Fruit fly (Drosophila melanogaster) whole organism, embryonic: ENCODE measurements around the gene CG34125.

Source experiments
- Bgb ChIP-seq: fragments of 200-800 bp; sonication (Bioruptor generic); IDR thresholded peaks from 2 replicates; pipeline ENCODE4 v1.3.6; 2022; ENCODE audit warnings: missing biosample characterization, missing genetic modification characterization; ENCODE audit not compliant: partially characterized antibody
- CG11723 ChIP-seq: fragments of 200-800 bp; sonication (Bioruptor generic); optimal IDR thresholded peaks from 2 replicates; lab custom pipeline; 2017; ENCODE audit warnings: missing biosample characterization, mild to moderate bottlenecking, missing genetic modification characterization
- CG14014 ChIP-seq: fragments of 200-800 bp; sonication (Bioruptor generic); IDR thresholded peaks from 2 replicates; pipeline ENCODE4 v1.3.6; 2022; ENCODE audit warnings: missing biosample characterization, missing genetic modification characterization
- CG1602 ChIP-seq: fragments of 200-800 bp; sonication (Bioruptor generic); optimal IDR thresholded peaks from 3 replicates; lab custom pipeline; 2016; ENCODE audit warnings: missing biosample characterization, missing genetic modification characterization
- CG17385 ChIP-seq: fragments of 200-800 bp; sonication (Bioruptor generic); optimal IDR thresholded peaks from 3 replicates; lab custom pipeline; 2018; ENCODE audit warnings: missing biosample characterization, mild to moderate bottlenecking, missing genetic modification characterization
- CG17612 ChIP-seq: fragments of 200-800 bp; sonication (Bioruptor generic); IDR thresholded peaks from 2 replicates; pipeline ENCODE4 v1.3.6; 2022; ENCODE audit warnings: missing biosample characterization, missing genetic modification characterization
- CG30431 ChIP-seq: fragments of 200-800 bp; sonication (Bioruptor generic); optimal IDR thresholded peaks from 2 replicates; lab custom pipeline; 2017; ENCODE audit warnings: missing biosample characterization, missing genetic modification characterization
- CG3163 ChIP-seq: fragments of 200-800 bp; sonication (Bioruptor generic); optimal IDR thresholded peaks from 3 replicates; lab custom pipeline; 2016; ENCODE audit warnings: missing biosample characterization, missing genetic modification characterization
- CG3407 ChIP-seq: fragments of 200-800 bp; sonication (Bioruptor generic); optimal IDR thresholded peaks from 2 replicates; lab custom pipeline; 2018; ENCODE audit warnings: missing biosample characterization, mild to moderate bottlenecking, missing genetic modification characterization
- CG3838 ChIP-seq: fragments of 200-800 bp; sonication (Bioruptor generic); optimal IDR thresholded peaks from 3 replicates; lab custom pipeline; 2016; ENCODE audit warnings: missing biosample characterization, missing genetic modification characterization
- CG42726 ChIP-seq: fragments of 200-800 bp; sonication (Bioruptor generic); IDR thresholded peaks from 2 replicates; pipeline ENCODE4 v1.3.6; 2022; ENCODE audit warnings: missing biosample characterization, missing genetic modification characterization; ENCODE audit not compliant: partially characterized antibody
- CG4854 ChIP-seq: fragments of 200-800 bp; sonication (Bioruptor generic); optimal IDR thresholded peaks from 2 replicates; lab custom pipeline; 2016; ENCODE audit warnings: missing biosample characterization, missing genetic modification characterization, inconsistent platforms
- CG6272 ChIP-seq: fragments of 200-800 bp; sonication (Bioruptor generic); IDR thresholded peaks from 2 replicates; pipeline ENCODE4 v1.3.6; 2022; ENCODE audit warnings: missing biosample characterization, missing genetic modification characterization
- CG6689 ChIP-seq: fragments of 200-800 bp; sonication (Bioruptor generic); IDR thresholded peaks from 2 replicates; pipeline ENCODE4 v1.3.6; 2022; ENCODE audit warnings: missing biosample characterization, missing genetic modification characterization
- CG7745 ChIP-seq: fragments of 200-800 bp; sonication (Bioruptor generic); optimal IDR thresholded peaks from 2 replicates; lab custom pipeline; 2018; ENCODE audit warnings: missing biosample characterization, mild to moderate bottlenecking, missing genetic modification characterization, moderate library complexity
- CoRest ChIP-seq: fragments of 200-800 bp; sonication (Bioruptor generic); optimal IDR thresholded peaks from 3 replicates; lab custom pipeline; 2018; ENCODE audit warnings: missing biosample characterization, mild to moderate bottlenecking, missing genetic modification characterization, moderate library complexity
- CrebB ChIP-seq: fragments of 200-800 bp; sonication (Bioruptor generic); optimal IDR thresholded peaks from 3 replicates; lab custom pipeline; 2018; ENCODE audit warnings: missing biosample characterization, mild to moderate bottlenecking, missing genetic modification characterization
- D19B ChIP-seq: fragments of 200-800 bp; sonication (Bioruptor generic); optimal IDR thresholded peaks from 2 replicates; lab custom pipeline; 2017; ENCODE audit warnings: missing biosample characterization, mild to moderate bottlenecking, missing genetic modification characterization
- Dbx ChIP-seq: fragments of 200-800 bp; sonication (Bioruptor generic); IDR thresholded peaks from 3 replicates; pipeline ENCODE4 v1.3.6; 2022; ENCODE audit warnings: missing biosample characterization, missing genetic modification characterization
- E2f1 ChIP-seq: fragments of 200-800 bp; sonication (Bioruptor generic); IDR thresholded peaks from 2 replicates; pipeline ENCODE4 v1.3.6; 2022; ENCODE audit warnings: missing biosample characterization, missing genetic modification characterization
- E2f2 ChIP-seq: fragments of 200-800 bp; sonication (Bioruptor generic); IDR thresholded peaks from 2 replicates; pipeline ENCODE4 v1.3.6; 2022; ENCODE audit warnings: missing biosample characterization, missing genetic modification characterization
- Fer2 ChIP-seq: fragments of 200-800 bp; sonication (Bioruptor generic); optimal IDR thresholded peaks from 2 replicates; lab custom pipeline; 2018; ENCODE audit warnings: missing biosample characterization, mild to moderate bottlenecking, missing genetic modification characterization, moderate library complexity
- Gug ChIP-seq: fragments of 200-800 bp; sonication (Bioruptor generic); IDR thresholded peaks from 4 replicates; pipeline ENCODE4 v1.3.6; 2022; ENCODE audit warnings: missing biosample characterization, missing genetic modification characterization
- Hand ChIP-seq: fragments of 200-800 bp; sonication (Bioruptor generic); optimal IDR thresholded peaks from 2 replicates; lab custom pipeline; 2017; ENCODE audit warnings: mild to moderate bottlenecking, missing biosample characterization, missing genetic modification reagents, missing genetic modification characterization
- Hsf ChIP-seq: fragments of 200-800 bp; sonication (Bioruptor generic); optimal IDR thresholded peaks from 3 replicates; lab custom pipeline; 2016; ENCODE audit warnings: missing biosample characterization, missing genetic modification characterization
- NFAT ChIP-seq: fragments of 200-800 bp; sonication (Bioruptor generic); IDR thresholded peaks from 2 replicates; pipeline ENCODE4 v1.3.6; 2022; ENCODE audit warnings: missing biosample characterization, missing genetic modification characterization
- Nf-YC ChIP-seq: fragments of 200-800 bp; optimal IDR thresholded peaks from 3 replicates; lab custom pipeline; 2019; ENCODE audit warnings: missing biosample characterization, mild to moderate bottlenecking, missing genetic modification characterization, moderate library complexity
- Ptx1 ChIP-seq: fragments of 200-800 bp; sonication (Bioruptor generic); IDR thresholded peaks from 2 replicates; pipeline ENCODE4 v1.3.6; 2022; ENCODE audit warnings: missing biosample characterization, missing genetic modification characterization
- Ravus ChIP-seq: fragments of 200-800 bp; sonication (Bioruptor generic); IDR thresholded peaks from 2 replicates; pipeline ENCODE4 v1.3.6; 2022; ENCODE audit warnings: missing biosample characterization, missing genetic modification characterization
- Vsx1 ChIP-seq: fragments of 200-800 bp; sonication (Bioruptor generic); optimal IDR thresholded peaks from 2 replicates; lab custom pipeline; 2017; ENCODE audit warnings: missing biosample characterization, mild to moderate bottlenecking, missing genetic modification characterization, missing genetic modification reagents
- Xrp1 ChIP-seq: fragments of 200-800 bp; sonication (Bioruptor generic); IDR thresholded peaks from 2 replicates; pipeline ENCODE4 v1.3.6; 2022; ENCODE audit warnings: missing biosample characterization, missing genetic modification characterization
- cad ChIP-seq: fragments of >200 bp; optimal IDR thresholded peaks from 2 replicates; lab custom pipeline; 2017; ENCODE audit warnings: missing biosample characterization, missing genetic modification characterization
- cas ChIP-seq: fragments of 200-800 bp; sonication (Bioruptor generic); IDR thresholded peaks from 2 replicates; pipeline ENCODE4 v1.3.6; 2022; ENCODE audit warnings: missing biosample characterization, missing genetic modification characterization
- chinmo ChIP-seq: fragments of 200-800 bp; sonication (Bioruptor generic); IDR thresholded peaks from 4 replicates; pipeline ENCODE4 v1.3.6; 2022; ENCODE audit warnings: missing biosample characterization, missing genetic modification characterization; ENCODE audit not compliant: partially characterized antibody
- dati ChIP-seq: fragments of 200-800 bp; sonication (Bioruptor generic); IDR thresholded peaks from 2 replicates; pipeline ENCODE4 v1.3.6; 2022; ENCODE audit warnings: missing biosample characterization, missing genetic modification characterization
- dimm ChIP-seq: fragments of 200-800 bp; sonication (Bioruptor generic); IDR thresholded peaks from 2 replicates; pipeline ENCODE4 v1.3.6; 2022; ENCODE audit warnings: missing biosample characterization, missing genetic modification characterization
- emc ChIP-seq: fragments of 200-800 bp; sonication (Bioruptor generic); optimal IDR thresholded peaks from 2 replicates; lab custom pipeline; 2016; ENCODE audit warnings: missing biosample characterization, missing genetic modification characterization
- gro ChIP-seq: fragments of 200-800 bp; sonication (Bioruptor generic); optimal IDR thresholded peaks from 2 replicates; lab custom pipeline; 2016; ENCODE audit warnings: missing biosample characterization, missing genetic modification characterization
- gsb-n ChIP-seq: fragments of 200-800 bp; sonication (Bioruptor generic); optimal IDR thresholded peaks from 3 replicates; lab custom pipeline; 2018; ENCODE audit warnings: missing biosample characterization, mild to moderate bottlenecking, missing genetic modification characterization
- hb ChIP-seq: fragments of 200-800 bp; sonication (Bioruptor generic); IDR thresholded peaks from 3 replicates; pipeline ENCODE4 v1.3.6; 2022; ENCODE audit warnings: missing biosample characterization, missing genetic modification characterization; ENCODE audit not compliant: partially characterized antibody
- her ChIP-seq: fragments of 200-800 bp; sonication (Bioruptor generic); optimal IDR thresholded peaks from 2 replicates; lab custom pipeline; 2016; ENCODE audit warnings: missing biosample characterization, missing genetic modification characterization
- lbe ChIP-seq: fragments of 200-800 bp; sonication (Bioruptor generic); optimal IDR thresholded peaks from 2 replicates; lab custom pipeline; 2016; ENCODE audit warnings: missing biosample characterization, mild to moderate bottlenecking, missing genetic modification characterization
- lilli ChIP-seq: fragments of 200-800 bp; sonication (Bioruptor generic); optimal IDR thresholded peaks from 3 replicates; lab custom pipeline; 2016; ENCODE audit warnings: missing biosample characterization, missing genetic modification characterization
- lmd ChIP-seq: fragments of 200-800 bp; sonication (Bioruptor generic); IDR thresholded peaks from 2 replicates; pipeline ENCODE4 v1.3.6; 2022; ENCODE audit warnings: missing biosample characterization, missing genetic modification characterization
- pho ChIP-seq: fragments of 200-800 bp; sonication (Bioruptor generic); optimal IDR thresholded peaks from 2 replicates; lab custom pipeline; 2016; ENCODE audit warnings: missing biosample characterization, missing genetic modification characterization
- phol ChIP-seq: fragments of 200-800 bp; sonication (Bioruptor generic); optimal IDR thresholded peaks from 3 replicates; lab custom pipeline; 2018; ENCODE audit warnings: missing biosample characterization, mild to moderate bottlenecking, missing genetic modification characterization, moderate library complexity
- ranshi ChIP-seq: fragments of 200-800 bp; sonication (Bioruptor generic); IDR thresholded peaks from 2 replicates; pipeline ENCODE4 v1.3.6; 2022; ENCODE audit warnings: missing biosample characterization, missing genetic modification characterization
- seq ChIP-seq: fragments of 200-800 bp; sonication (Bioruptor generic); IDR thresholded peaks from 2 replicates; pipeline ENCODE4 v1.3.6; 2022; ENCODE audit warnings: missing biosample characterization, missing genetic modification characterization
- sqz ChIP-seq: fragments of 200-800 bp; sonication (Bioruptor generic); optimal IDR thresholded peaks from 3 replicates; lab custom pipeline; 2018; ENCODE audit warnings: missing biosample characterization, mild to moderate bottlenecking, missing genetic modification characterization
- toy ChIP-seq: fragments of 200-800 bp; sonication (Bioruptor generic); IDR thresholded peaks from 2 replicates; pipeline ENCODE4 v1.3.6; 2022; ENCODE audit warnings: missing biosample characterization, missing genetic modification characterization
- unc-4 ChIP-seq: fragments of 200-800 bp; sonication (Bioruptor generic); IDR thresholded peaks from 2 replicates; pipeline ENCODE4 v1.3.6; 2022; ENCODE audit warnings: missing biosample characterization, missing genetic modification characterization; ENCODE audit not compliant: partially characterized antibody

The CG34125 gene

DNA sequence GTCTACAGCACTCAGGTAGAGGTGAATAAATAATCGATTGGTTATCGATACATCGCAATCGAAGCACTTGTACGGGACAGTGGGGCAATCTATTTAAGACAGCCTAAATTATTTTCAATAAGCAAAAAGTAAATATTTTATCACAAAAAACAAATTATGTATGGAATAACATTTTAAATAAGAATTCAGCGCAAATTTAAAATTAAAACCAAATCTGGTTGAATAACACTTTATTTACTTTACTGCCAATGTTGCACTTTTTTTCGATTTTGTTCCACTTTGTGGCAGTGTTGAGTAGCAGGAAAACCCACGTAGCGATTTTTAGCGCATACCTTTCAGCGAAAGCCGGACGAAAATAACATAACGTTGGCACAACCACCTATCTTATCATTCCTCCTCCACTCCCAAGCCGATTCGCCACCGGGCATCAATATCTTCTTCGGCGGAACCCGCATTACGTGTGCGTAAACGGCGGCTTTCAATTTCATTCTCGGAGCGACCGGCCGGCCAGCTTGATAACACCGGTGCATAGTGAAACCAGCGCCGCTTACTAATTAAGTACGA, 11.6 kb downstream of the CG34125 start, which contains the start of the genes Gmd and CG3792 (continued):
- peak; percentile 77 for TF ChIP-seq CrebB
- peak; percentile 72 for TF ChIP-seq CG3163
- peak; percentile 81 for TF ChIP-seq E2f2 (GFP tag; lab: Robert Waterston, UW)
- peak; percentile 81 for TF ChIP-seq emc (GFP tag; lab: Kevin White, UChicago)
- peak; percentile 97 for TF ChIP-seq Dbx (GFP tag; lab: Robert Waterston, UW)
- TF ChIP-seq Hsf (GFP tag; lab: Kevin White, UChicago), result peak; percentile 97
- TF ChIP-seq CG30431 (GFP tag; lab: Kevin White, UChicago), result peak; percentile 90
- TF ChIP-seq CG17385 (GFP tag; lab: Kevin White, UChicago), result peak; percentile 85
- TF ChIP-seq CG3407 (GFP tag; lab: Kevin White, UChicago), result peak; percentile 78
- no peak for TF ChIP-seq cad (GFP tag; lab: Kevin White, UChicago)
- peak; percentile 68 for TF ChIP-seq Hand
- TF ChIP-seq CG1602 (GFP tag; lab: Kevin White, UChicago), result peak; percentile 95
- TF ChIP-seq Ptx1 (GFP tag; lab: Robert Waterston, UW), result peak; percentile 98
- TF ChIP-seq Bgb, result peak; percentile 78
- peak; percentile 85 for TF ChIP-seq D19B (GFP tag; lab: Kevin White, UChicago)
- peak; percentile 90 for TF ChIP-seq Nf-YC (tag; lab: Kevin White, UChicago)
- TF ChIP-seq CG4854 (GFP tag; lab: Kevin White, UChicago), result peak; percentile 95
- peak; percentile 98 for TF ChIP-seq Xrp1
- TF ChIP-seq CG14014 (GFP tag; lab: Robert Waterston, UW), result peak; percentile 95
- TF ChIP-seq gro (GFP tag; lab: Kevin White, UChicago), result peak; percentile 87
- TF ChIP-seq dati (GFP tag; lab: Robert Waterston, UW), result peak; percentile 84
- TF ChIP-seq lilli (GFP tag; lab: Kevin White, UChicago), result peak; percentile 98
- TF ChIP-seq NFAT (GFP tag; lab: Robert Waterston, UW), result peak; percentile 94
- peak; percentile 96 for TF ChIP-seq CG6272 (GFP tag; lab: Robert Waterston, UW)
- TF ChIP-seq CG42726 (GFP tag; lab: Robert Waterston, UW), result peak; percentile 76
- TF ChIP-seq phol, result peak; percentile 96
- peak; percentile 92 for TF ChIP-seq cas
- peak; percentile 93 for TF ChIP-seq gsb-n
- TF ChIP-seq lmd, result peak; percentile 97
- peak; percentile 82 for TF ChIP-seq unc-4
- TF ChIP-seq hb (GFP tag; lab: Robert Waterston, UW), result peak; percentile 88
- TF ChIP-seq CG7745, result no peak
- TF ChIP-seq seq (GFP tag; lab: Robert Waterston, UW), result peak; percentile 95
- TF ChIP-seq sqz (GFP tag; lab: Kevin White, UChicago), result peak; percentile 91
- TF ChIP-seq CG3838, result peak; percentile 87
- peak; percentile 86 for TF ChIP-seq Ravus (GFP tag; lab: Robert Waterston, UW)
- TF ChIP-seq Fer2, result peak; percentile 92
- TF ChIP-seq ranshi (GFP tag; lab: Robert Waterston, UW), result peak; percentile 97
- TF ChIP-seq chinmo (GFP tag; lab: Robert Waterston, UW), result no peak
- TF ChIP-seq E2f1 (GFP tag; lab: Robert Waterston, UW), result peak; percentile 96
- no peak for TF ChIP-seq Vsx1 (GFP tag; lab: Kevin White, UChicago)
- peak; percentile 97 for TF ChIP-seq CoRest (tag; lab: Kevin White, UChicago)
- TF ChIP-seq CG17612 (GFP tag; lab: Robert Waterston, UW), result peak; percentile 91
- peak; percentile 91 for TF ChIP-seq CG11723
- peak; percentile 84 for TF ChIP-seq dimm (GFP tag; lab: Robert Waterston, UW)
- TF ChIP-seq lbe (GFP tag; lab: Kevin White, UChicago), result peak; percentile 91
- peak; percentile 90 for TF ChIP-seq toy (GFP tag; lab: Robert Waterston, UW)
- TF ChIP-seq CG6689 (GFP tag; lab: Robert Waterston, UW), result peak; percentile 97
- TF ChIP-seq her, result peak; percentile 90
- peak; percentile 94 for TF ChIP-seq Gug (GFP tag; lab: Robert Waterston, UW)
- peak; percentile 96 for TF ChIP-seq pho (GFP tag; lab: Kevin White, UChicago)
